Worm (Caenorhabditis elegans) whole organism, L4 larva: Measurements from ENCODE around the gene mrp-2.
A peak's percentile ranks its signal among the peaks of the same experiment; 100 is the strongest.

ENCODE experiments used
- F10B5.3 ChIP-seq: sonication (generic microtip); optimal IDR thresholded peaks from 2 replicates; lab custom pipeline; 2016; ENCODE audit warnings: mild to moderate bottlenecking, missing genetic modification characterization, missing compliant biosample characterization
- F26F4.8 ChIP-seq: fragments of 200-800 bp; sonication (Bioruptor generic); conservative IDR thresholded peaks from 2 replicates; pipeline ENCODE4 v1.3.6; 2022; ENCODE audit warnings: missing genetic modification characterization, missing compliant biosample characterization
- F44E2.7 ChIP-seq: fragments of 200-800 bp; sonication (Bioruptor generic); IDR thresholded peaks from 2 replicates; pipeline ENCODE4 v2.1.2; 2022; ENCODE audit warnings: missing genetic modification characterization, missing compliant biosample characterization
- Y105C5A.15 ChIP-seq: fragments of 200-800 bp; sonication (Bioruptor generic); IDR thresholded peaks from 2 replicates; pipeline ENCODE4 v1.3.6; 2022; ENCODE audit warnings: missing genetic modification characterization, missing compliant biosample characterization
- Y75B8A.6 ChIP-seq: fragments of 200-800 bp; sonication (Bioruptor generic); IDR thresholded peaks from 2 replicates; pipeline ENCODE4 v1.3.6; 2022; ENCODE audit warnings: missing genetic modification reagents, missing genetic modification characterization, missing compliant biosample characterization
- ZK337.2 ChIP-seq: fragments of 200-800 bp; sonication (Bioruptor generic); IDR thresholded peaks from 2 replicates; pipeline ENCODE4 v1.3.6; 2022; ENCODE audit warnings: missing genetic modification reagents, missing genetic modification characterization, missing compliant biosample characterization
- aha-1 ChIP-seq: fragments of 150-350 bp; peaks from one replicate; lab custom pipeline; 2014; ENCODE audit warnings: missing biosample characterization, missing genetic modification characterization
- aly-2 ChIP-seq: sonication (generic microtip); optimal IDR thresholded peaks from 2 replicates; lab custom pipeline; 2018; ENCODE audit warnings: missing biosample characterization, missing genetic modification characterization
- ama-1 ChIP-seq: fragments of 150-350 bp; optimal IDR thresholded peaks from 2 replicates; lab custom pipeline; 2014; ENCODE audit warnings: inconsistent platforms, mixed read lengths
- attf-4 ChIP-seq: sonication (generic microtip); optimal IDR thresholded peaks from 3 replicates; lab custom pipeline; 2017; ENCODE audit warnings: missing biosample characterization, missing genetic modification characterization
- ceh-28 ChIP-seq: fragments of 150-350 bp; optimal IDR thresholded peaks from 2 replicates; lab custom pipeline; 2014; ENCODE audit warnings: missing biosample characterization, missing genetic modification reagents, missing genetic modification characterization
- ceh-62 ChIP-seq: sonication (generic microtip); optimal IDR thresholded peaks from 2 replicates; lab custom pipeline; 2017; ENCODE audit warnings: missing biosample characterization, missing genetic modification characterization
- ceh-82 ChIP-seq: sonication (generic microtip); optimal IDR thresholded peaks from 2 replicates; lab custom pipeline; 2017; ENCODE audit warnings: missing biosample characterization, missing genetic modification characterization
- daf-16 ChIP-seq, 3 experiments: sonication (generic microtip); optimal IDR thresholded peaks; 2 replicates each; lab custom pipeline; 2016 to 2017; ENCODE audit warnings: missing genetic modification characterization in 3 of 3, missing genetic modification reagents in 3 of 3, mild to moderate bottlenecking in 2 of 3, missing compliant biosample characterization in 2 of 3, missing biosample characterization in 1 of 3, moderate library complexity in 1 of 3
- daf-19 ChIP-seq: fragments of 200-800 bp; sonication (Bioruptor generic); conservative IDR thresholded peaks from 2 replicates; pipeline ENCODE4 v1.3.6; 2022; ENCODE audit warnings: missing genetic modification characterization, missing compliant biosample characterization
- daf-8 ChIP-seq: fragments of 200-800 bp; sonication (Bioruptor generic); IDR thresholded peaks from 2 replicates; pipeline ENCODE4 v1.3.6; 2022; ENCODE audit warnings: missing genetic modification characterization, missing compliant biosample characterization
- dmd-8 ChIP-seq: fragments of 200-800 bp; sonication (Bioruptor generic); IDR thresholded peaks from 2 replicates; pipeline ENCODE4 v1.3.6; 2022; ENCODE audit warnings: missing genetic modification characterization, missing compliant biosample characterization
- egl-43 ChIP-seq: fragments of 200-800 bp; sonication (Bioruptor generic); IDR thresholded peaks from 2 replicates; pipeline ENCODE4 v1.3.6; 2022; ENCODE audit warnings: missing genetic modification reagents, missing genetic modification characterization, missing compliant biosample characterization
- gei-8 ChIP-seq: fragments of 200-800 bp; sonication (Bioruptor generic); optimal IDR thresholded peaks from 2 replicates; lab custom pipeline; 2018; ENCODE audit warnings: mild to moderate bottlenecking, missing genetic modification characterization, missing compliant biosample characterization
- hif-1 ChIP-seq, 2 experiments: sonication (generic microtip); optimal IDR thresholded peaks; 2 replicates each; lab custom pipeline; 2016 to 2017; ENCODE audit warnings: missing compliant biosample characterization in 2 of 2, missing genetic modification characterization in 2 of 2, missing genetic modification reagents in 2 of 2, missing genotype in 2 of 2, mild to moderate bottlenecking in 1 of 2
- hlh-11 ChIP-seq: fragments of 200-800 bp; sonication (Bioruptor generic); optimal IDR thresholded peaks from 2 replicates; lab custom pipeline; 2018; ENCODE audit warnings: mild to moderate bottlenecking, missing genetic modification characterization, missing compliant biosample characterization
- hlh-30 ChIP-seq: sonication (generic microtip); optimal IDR thresholded peaks from 2 replicates; lab custom pipeline; 2017; ENCODE audit warnings: antibody characterized with exemption, mild to moderate bottlenecking, missing genetic modification characterization, missing compliant biosample characterization; ENCODE audit not compliant: insufficient read depth
- lin-1 ChIP-seq: fragments of 200-800 bp; sonication (Bioruptor generic); IDR thresholded peaks from 2 replicates; pipeline ENCODE4 v1.3.6; 2022; ENCODE audit warnings: missing genetic modification reagents, missing genetic modification characterization, missing compliant biosample characterization
- lin-15B ChIP-seq: fragments of 150-350 bp; sonication (generic microtip); optimal IDR thresholded peaks from 3 replicates; lab custom pipeline; 2014; ENCODE audit warnings: missing biosample characterization, missing genetic modification characterization
- lin-38 ChIP-seq: fragments of 200-800 bp; sonication (Bioruptor generic); IDR thresholded peaks from 2 replicates; pipeline ENCODE4 v1.3.6; 2022; ENCODE audit warnings: missing genetic modification reagents, missing genetic modification characterization, missing compliant biosample characterization
- mdl-1 ChIP-seq, 2 experiments: fragments of 150-350 bp in 1 of 2; sonication (generic microtip) in 1 of 2; optimal IDR thresholded peaks; 2 replicates each; lab custom pipeline; 2014 to 2017; ENCODE audit warnings: missing biosample characterization in 2 of 2, missing genetic modification characterization in 2 of 2
- mep-1 ChIP-seq: fragments of 150-350 bp; sonication (generic microtip); optimal IDR thresholded peaks from 3 replicates; lab custom pipeline; 2014; ENCODE audit warnings: missing biosample characterization, missing genetic modification characterization
- mxl-2 ChIP-seq: fragments of 200-800 bp; sonication (Bioruptor generic); conservative IDR thresholded peaks from 2 replicates; pipeline ENCODE4 v1.3.6; 2022; ENCODE audit warnings: missing genetic modification reagents, missing genetic modification characterization, missing compliant biosample characterization
- nhr-10 ChIP-seq: fragments of 150-350 bp; optimal IDR thresholded peaks from 2 replicates; lab custom pipeline; 2014; ENCODE audit warnings: missing biosample characterization, missing genetic modification characterization
- nhr-102 ChIP-seq: sonication (generic microtip); optimal IDR thresholded peaks from 2 replicates; lab custom pipeline; 2016; ENCODE audit warnings: mild to moderate bottlenecking, missing genetic modification characterization, moderate library complexity, missing compliant biosample characterization
- nhr-111 ChIP-seq: fragments of 200-800 bp; sonication (Bioruptor generic); optimal IDR thresholded peaks from 2 replicates; lab custom pipeline; 2018; ENCODE audit warnings: mild to moderate bottlenecking, missing genetic modification characterization, missing compliant biosample characterization
- nhr-237 ChIP-seq: sonication (generic microtip); optimal IDR thresholded peaks from 2 replicates; lab custom pipeline; 2017; ENCODE audit warnings: missing biosample characterization, missing genetic modification characterization
- nhr-25 ChIP-seq: sonication (generic microtip); optimal IDR thresholded peaks from 2 replicates; lab custom pipeline; 2017; ENCODE audit warnings: missing genetic modification characterization, mild to moderate bottlenecking, missing compliant biosample characterization, antibody characterized with exemption, moderate library complexity, borderline replicate concordance; ENCODE audit not compliant: insufficient read depth
- nhr-28 ChIP-seq: fragments of 150-350 bp; optimal IDR thresholded peaks from 2 replicates; lab custom pipeline; 2014; ENCODE audit warnings: missing biosample characterization, missing genetic modification characterization
- nhr-42 ChIP-seq: fragments of 200-800 bp; sonication (Bioruptor generic); IDR thresholded peaks from 2 replicates; pipeline ENCODE4 v1.3.6; 2022; ENCODE audit warnings: missing genetic modification characterization, missing compliant biosample characterization
- nhr-48 ChIP-seq: sonication (generic microtip); optimal IDR thresholded peaks from 2 replicates; lab custom pipeline; 2016; ENCODE audit warnings: mild to moderate bottlenecking, missing genetic modification characterization, missing compliant biosample characterization
- nhr-6 ChIP-seq: fragments of 150-350 bp; optimal IDR thresholded peaks from 2 replicates; lab custom pipeline; 2014; ENCODE audit warnings: missing biosample characterization, missing genetic modification characterization
- pha-4 ChIP-seq, 2 experiments: fragments of 150-350 bp in 1 of 2; fragments of 200-800 bp in 1 of 2; sonication (Bioruptor generic) in 1 of 2; IDR thresholded peaks in 1 of 2; optimal IDR thresholded peaks in 1 of 2; 2 replicates each; pipeline versions ENCODE4 v1.3.6 to Lab custom; 2014 to 2022; ENCODE audit warnings: missing genetic modification characterization in 2 of 2, missing genetic modification reagents in 2 of 2, missing biosample characterization in 1 of 2, missing compliant biosample characterization in 1 of 2
- php-3 ChIP-seq: fragments of 200-800 bp; sonication (Bioruptor generic); IDR thresholded peaks from 2 replicates; pipeline ENCODE4 v1.3.6; 2022; ENCODE audit warnings: missing genetic modification reagents, missing genetic modification characterization, missing compliant biosample characterization
- pqm-1 ChIP-seq: sonication (generic microtip); optimal IDR thresholded peaks from 2 replicates; lab custom pipeline; 2017; ENCODE audit warnings: missing biosample characterization, missing genetic modification characterization
- saeg-2 ChIP-seq: fragments of 200-800 bp; sonication (Bioruptor generic); IDR thresholded peaks from 2 replicates; pipeline ENCODE4 v1.3.6; 2022; ENCODE audit warnings: missing genetic modification reagents, missing genetic modification characterization, missing compliant biosample characterization
- snpc-1.2 ChIP-seq: fragments of 200-800 bp; sonication (Bioruptor generic); IDR thresholded peaks from 2 replicates; pipeline ENCODE4 v1.3.6; 2022; ENCODE audit warnings: missing genetic modification reagents, missing genetic modification characterization, missing compliant biosample characterization
- zag-1 ChIP-seq: fragments of 150-350 bp; optimal IDR thresholded peaks from 2 replicates; lab custom pipeline; 2014; ENCODE audit warnings: missing biosample characterization, missing genetic modification characterization
- zfp-3 ChIP-seq: fragments of 200-800 bp; sonication (Bioruptor generic); conservative IDR thresholded peaks from 2 replicates; pipeline ENCODE4 v1.3.6; 2022; ENCODE audit warnings: missing genetic modification reagents, missing genetic modification characterization, missing compliant biosample characterization

mrp-2 gene

ce11 chrX:551175-551729 is 21.2 kb downstream of the mrp-2 start, which contains the start of gene F57C12.2:
Gene F57C12.2 (minus strand): TSS chrX:551392.
- TF ChIP-seq daf-19 (no peak), ceh-28 (tag; lab: Kevin White, UChicago) (no peak), saeg-2 (no peak), lin-15B (tag; lab: Kevin White, UChicago) (no peak), aha-1 (tag; lab: Kevin White, UChicago) (peak; percentile 95), nhr-48 (tag; lab: Kevin White, UChicago) (no peak), Y105C5A.15 (GFP tag; lab: Robert Waterston, UW) (no peak), ceh-62 (tag; lab: Kevin White, UChicago) (no peak), nhr-28 (tag; lab: Kevin White, UChicago) (peak; percentile 32), pha-4 (GFP tag; IDR thresholded peaks at IDR 0.05; lab: Robert Waterston, UW) (no peak), pha-4 (tag; optimal IDR thresholded peaks at IDR 0.05; lab: Kevin White, UChicago) (no peak), mxl-2 (GFP tag; lab: Robert Waterston, UW) (no peak), aly-2 (tag; lab: Kevin White, UChicago) (no peak), attf-4 (tag; lab: Kevin White, UChicago) (no peak), nhr-111 (GFP tag; lab: Kevin White, UChicago) (no peak), lin-38 (GFP tag; lab: Robert Waterston, UW) (no peak), Y75B8A.6 (GFP tag; lab: Robert Waterston, UW) (no peak), nhr-237 (tag; lab: Kevin White, UChicago) (no peak), gei-8 (no peak), nhr-42 (GFP tag; lab: Robert Waterston, UW) (no peak), F44E2.7 (GFP tag; lab: Robert Waterston, UW) (no peak), dmd-8 (GFP tag; lab: Robert Waterston, UW) (no peak), ama-1 (lab: Kevin White, UChicago) (no peak), php-3 (GFP tag; lab: Robert Waterston, UW) (no peak), zag-1 (tag; lab: Kevin White, UChicago) (no peak), F26F4.8 (no peak), daf-8 (GFP tag; lab: Robert Waterston, UW) (no peak), nhr-102 (tag; lab: Kevin White, UChicago) (no peak), ceh-82 (tag; lab: Kevin White, UChicago) (no peak), zfp-3 (no peak), nhr-25 (no peak), hif-1 (tag; optimal IDR thresholded peaks at IDR 0.05; lab: Kevin White, UChicago) (no peak), daf-16 (GFP tag; optimal IDR thresholded peaks at IDR 0.05; lab: Kevin White, UChicago) (peak in 1 of 2 experiments; percentile 18), daf-16 (tag; optimal IDR thresholded peaks at IDR 0.05; lab: Kevin White, UChicago) (peak; percentile 98), lin-1 (GFP tag; lab: Robert Waterston, UW) (no peak), hlh-30 (tag; lab: Kevin White, UChicago) (no peak), mdl-1 (tag; optimal IDR thresholded peaks at IDR 0.05; lab: Kevin White, UChicago) (no peak), nhr-10 (no peak), snpc-1.2 (GFP tag; lab: Robert Waterston, UW) (no peak), hlh-11 (tag; lab: Kevin White, UChicago) (peak; percentile 27), mep-1 (tag; lab: Kevin White, UChicago) (no peak), ZK337.2 (GFP tag; lab: Robert Waterston, UW) (no peak), egl-43 (GFP tag; lab: Robert Waterston, UW) (no peak), pqm-1 (tag; lab: Kevin White, UChicago) (peak; percentile 68), F10B5.3 (tag; lab: Kevin White, UChicago) (no peak), nhr-6 (tag; lab: Kevin White, UChicago) (no peak)
